Fruit fly (Drosophila melanogaster) whole organism, wandering third instar larva: ENCODE results near the gene Nak.

Experiments used
- Abd-B ChIP-seq: fragments of >200 bp; optimal IDR thresholded peaks from 2 replicates; lab custom pipeline; 2017; ENCODE audit warnings: missing biosample characterization, missing genetic modification characterization
- CG32264 ChIP-seq: fragments of 200-800 bp; sonication (Bioruptor generic); optimal IDR thresholded peaks from 2 replicates; lab custom pipeline; 2016; ENCODE audit warnings: missing biosample characterization, missing genetic modification characterization
- CG9705 ChIP-seq: fragments of 200-800 bp; sonication (Bioruptor generic); optimal IDR thresholded peaks from 2 replicates; lab custom pipeline; 2018; ENCODE audit warnings: missing biosample characterization, mild to moderate bottlenecking, missing genetic modification characterization
- CrebA ChIP-seq: fragments of 200-800 bp; sonication (Bioruptor generic); optimal IDR thresholded peaks from 2 replicates; lab custom pipeline; 2016; ENCODE audit warnings: missing biosample characterization, mild to moderate bottlenecking, missing genetic modification characterization, borderline replicate concordance
- Dfd ChIP-seq: fragments of >200 bp; optimal IDR thresholded peaks from 2 replicates; lab custom pipeline; 2017; ENCODE audit warnings: missing biosample characterization, missing genetic modification characterization
- Dif ChIP-seq: fragments of 200-275, 200-300 bp; sonication (Bioruptor generic); optimal IDR thresholded peaks from 2 replicates; lab custom pipeline; 2018; ENCODE audit warnings: missing biosample characterization, missing genetic modification characterization; ENCODE audit not compliant: partially characterized antibody
- HLH106 ChIP-seq: fragments of 200-800 bp; optimal IDR thresholded peaks from 3 replicates; lab custom pipeline; 2019; ENCODE audit warnings: missing biosample characterization, mild to moderate bottlenecking, missing genetic modification characterization, moderate library complexity
- Hnf4 ChIP-seq: fragments of 200-800 bp; sonication (Bioruptor generic); optimal IDR thresholded peaks from 2 replicates; lab custom pipeline; 2016; ENCODE audit warnings: missing biosample characterization, mild to moderate bottlenecking, missing genetic modification characterization
- Hr83 ChIP-seq: fragments of 200-300 bp; sonication (Bioruptor generic); optimal IDR thresholded peaks from 2 replicates; lab custom pipeline; 2016; ENCODE audit warnings: missing biosample characterization, mild to moderate bottlenecking, missing genetic modification characterization, moderate library complexity; ENCODE audit not compliant: poor library complexity, severe bottlenecking
- Mio ChIP-seq: sonication (Bioruptor generic); optimal IDR thresholded peaks from 2 replicates; lab custom pipeline; 2016; ENCODE audit warnings: missing biosample characterization, missing genetic modification characterization
- Myc ChIP-seq: fragments of >200 bp; optimal IDR thresholded peaks from 2 replicates; lab custom pipeline; 2017
- N ChIP-seq: fragments of >200 bp; optimal IDR thresholded peaks from 2 replicates; lab custom pipeline; 2018; ENCODE audit warnings: missing biosample characterization, missing external identifiers, missing genetic modification characterization
- OdsH ChIP-seq: fragments of 200-800 bp; sonication (Bioruptor generic); optimal IDR thresholded peaks from 2 replicates; lab custom pipeline; 2016; ENCODE audit warnings: missing biosample characterization, mild to moderate bottlenecking, missing genetic modification characterization
- Rel ChIP-seq, 2 experiments: fragments of 200-800 bp; sonication (Bioruptor generic) in 1 of 2; optimal IDR thresholded peaks; 2 replicates in 1 of 2; 3 replicates in 1 of 2; lab custom pipeline; 2016 to 2019; ENCODE audit warnings: mild to moderate bottlenecking in 2 of 2, missing biosample characterization in 2 of 2, missing genetic modification characterization in 2 of 2, moderate library complexity in 1 of 2
- Sp1 ChIP-seq: fragments of 200-800 bp; sonication (Bioruptor generic); optimal IDR thresholded peaks from 3 replicates; lab custom pipeline; 2019; ENCODE audit warnings: missing biosample characterization, mild to moderate bottlenecking, missing genetic modification characterization, moderate library complexity
- Vsx2 ChIP-seq: fragments of 200-300, 225-300 bp; sonication (Bioruptor generic); optimal IDR thresholded peaks from 2 replicates; lab custom pipeline; 2018; ENCODE audit warnings: missing biosample characterization, missing genetic modification characterization; ENCODE audit not compliant: partially characterized antibody
- br ChIP-seq: fragments of 200-800 bp; sonication (Bioruptor generic); optimal IDR thresholded peaks from 2 replicates; lab custom pipeline; 2016; ENCODE audit warnings: missing biosample characterization, missing genetic modification characterization
- brk ChIP-seq: fragments of 200-800 bp; sonication (Bioruptor generic); optimal IDR thresholded peaks from 2 replicates; lab custom pipeline; 2016; ENCODE audit warnings: missing biosample characterization, mild to moderate bottlenecking, missing genetic modification characterization
- dl ChIP-seq, 2 experiments: fragments of 175-275, 200-275 bp in 1 of 2; fragments of 200-275 bp in 1 of 2; sonication (Bioruptor generic); optimal IDR thresholded peaks; lab custom pipeline; 2018; ENCODE audit warnings: mild to moderate bottlenecking in 2 of 2, missing biosample characterization in 2 of 2, missing genetic modification characterization in 2 of 2, moderate library complexity in 2 of 2; ENCODE audit not compliant: partially characterized antibody in 2 of 2, insufficient read depth in 1 of 2
- dmrt93B ChIP-seq: fragments of 200-800 bp; sonication (Bioruptor generic); optimal IDR thresholded peaks from 2 replicates; lab custom pipeline; 2018; ENCODE audit warnings: missing biosample characterization, mild to moderate bottlenecking, missing genetic modification characterization
- ey ChIP-seq: fragments of 200-800 bp; sonication (Bioruptor generic); optimal IDR thresholded peaks from 2 replicates; lab custom pipeline; 2016; ENCODE audit warnings: missing biosample characterization, missing genetic modification characterization
- foxo ChIP-seq, 2 experiments: fragments of 200-800 bp; sonication (Bioruptor generic); optimal IDR thresholded peaks; 2 replicates in 1 of 2; 3 replicates in 1 of 2; lab custom pipeline; 2016 to 2017; ENCODE audit warnings: missing biosample characterization in 2 of 2, missing genetic modification characterization in 2 of 2
- fru ChIP-seq: fragments of 200-800 bp; sonication (Bioruptor generic); optimal IDR thresholded peaks from 3 replicates; lab custom pipeline; 2016; ENCODE audit warnings: missing biosample characterization, mild to moderate bottlenecking, missing genetic modification characterization
- h ChIP-seq: fragments of 200-800 bp; sonication (Bioruptor generic); optimal IDR thresholded peaks from 3 replicates; lab custom pipeline; 2016; ENCODE audit warnings: missing biosample characterization, mild to moderate bottlenecking, missing genetic modification characterization
- jim ChIP-seq: fragments of 175-275, 200-325 bp; sonication (Bioruptor generic); optimal IDR thresholded peaks from 2 replicates; lab custom pipeline; 2016; ENCODE audit warnings: missing biosample characterization, mild to moderate bottlenecking, missing genetic modification characterization
- lola ChIP-seq: fragments of >200 bp; optimal IDR thresholded peaks from 2 replicates; lab custom pipeline; 2017; ENCODE audit warnings: missing biosample characterization, missing genetic modification characterization
- pan ChIP-seq: fragments of >200 bp; optimal IDR thresholded peaks from 2 replicates; lab custom pipeline; 2017
- psq ChIP-seq: fragments of 200-800 bp; sonication (Bioruptor generic); optimal IDR thresholded peaks from 3 replicates; lab custom pipeline; 2017; ENCODE audit warnings: missing biosample characterization, mild to moderate bottlenecking, missing genetic modification characterization, moderate library complexity
- rgr ChIP-seq: fragments of 200-800 bp; sonication (Bioruptor generic); optimal IDR thresholded peaks from 3 replicates; lab custom pipeline; 2016; ENCODE audit warnings: missing biosample characterization, mild to moderate bottlenecking, missing genetic modification characterization
- tai ChIP-seq: sonication (Bioruptor generic); optimal IDR thresholded peaks from 2 replicates; lab custom pipeline; 2016; ENCODE audit warnings: missing biosample characterization, missing genetic modification characterization
- usp ChIP-seq: fragments of >200 bp; optimal IDR thresholded peaks from 2 replicates; lab custom pipeline; 2017; ENCODE audit warnings: missing biosample characterization, missing genetic modification characterization
- woc ChIP-seq: sonication (Bioruptor generic); optimal IDR thresholded peaks from 2 replicates; lab custom pipeline; 2016; ENCODE audit warnings: missing biosample characterization, mild to moderate bottlenecking, missing genetic modification characterization

The Nak gene

dm6 chr2L:18990133-18990532, 21.6 kb upstream of the Nak start, which contains the start of gene CG15170:
CG15170 (minus strand) TSS chr2L:18990233.
- TF ChIP-seq foxo (GFP tag; optimal IDR thresholded peaks at IDR 0.05; lab: Kevin White, UChicago) (no peak), N (GFP tag; lab: Kevin White, UChicago) (no peak), Abd-B (GFP tag; lab: Kevin White, UChicago) (no peak), h (GFP tag; lab: Kevin White, UChicago) (no peak), Myc (lab: Kevin White, UChicago) (no peak), dl (GFP tag; optimal IDR thresholded peaks at IDR 0.05; lab: Kevin White, UChicago; ENCODE audit: insufficient read depth in 1 of 2, partially characterized antibody in 2 of 2) (no peak)

dm6 chr2L:18987078-18987895, 18.7 kb upstream of the Nak start, which contains the start of the genes Swip-1 and EMC5:
Swip-1 (minus strand) TSS chr2L:18987280.
EMC5 (plus strand) TSS chr2L:18987707.
- TF ChIP-seq CrebA (GFP tag; lab: Kevin White, UChicago): no peak
- peak in 1 of 2 experiments; percentile 63 for TF ChIP-seq foxo (GFP tag; optimal IDR thresholded peaks at IDR 0.05; lab: Kevin White, UChicago)
- peak; percentile 43 for TF ChIP-seq dmrt93B (GFP tag; lab: Kevin White, UChicago)
- TF ChIP-seq N (GFP tag; lab: Kevin White, UChicago): no peak
- TF ChIP-seq woc (GFP tag; lab: Kevin White, UChicago): peak; percentile 32
- TF ChIP-seq Mio: no peak
- peak; percentile 67 for TF ChIP-seq Sp1 (GFP tag; lab: Kevin White, UChicago)
- TF ChIP-seq Hnf4 (GFP tag; lab: Kevin White, UChicago): peak; percentile 37
- peak; percentile 47 for TF ChIP-seq psq
- TF ChIP-seq brk (GFP tag; lab: Kevin White, UChicago): peak; percentile 50
- TF ChIP-seq Rel (GFP tag; optimal IDR thresholded peaks at IDR 0.05; lab: Kevin White, UChicago): no peak
- no peak for TF ChIP-seq Rel (tag; optimal IDR thresholded peaks at IDR 0.05; lab: Kevin White, UChicago)
- TF ChIP-seq CG32264 (GFP tag; lab: Kevin White, UChicago): no peak
- TF ChIP-seq jim (GFP tag; lab: Kevin White, UChicago): no peak
- no peak for TF ChIP-seq ey (GFP tag; lab: Kevin White, UChicago)
- TF ChIP-seq Hr83 (GFP tag; lab: Kevin White, UChicago): peak; percentile 2
- TF ChIP-seq br (GFP tag; lab: Kevin White, UChicago): no peak
- peak; percentile 33 for TF ChIP-seq Dif (GFP tag; lab: Kevin White, UChicago)
- peak; percentile 43 for TF ChIP-seq h (GFP tag; lab: Kevin White, UChicago)
- peak; percentile 23 for TF ChIP-seq fru (GFP tag; lab: Kevin White, UChicago)
- TF ChIP-seq tai (GFP tag; lab: Kevin White, UChicago): no peak
- peak; percentile 42 for TF ChIP-seq OdsH (GFP tag; lab: Kevin White, UChicago)
- peak; percentile 60 for TF ChIP-seq rgr
- TF ChIP-seq CG9705 (GFP tag; lab: Kevin White, UChicago): peak; percentile 17
- no peak for TF ChIP-seq usp (GFP tag; lab: Kevin White, UChicago)
- no peak for TF ChIP-seq pan (lab: Kevin White, UChicago)
- peak; percentile 77 for TF ChIP-seq HLH106 (tag; lab: Kevin White, UChicago)
- TF ChIP-seq, all 38 proteins: peak for 15

dm6 chr2L:18986125-18986498, 17.6 kb upstream of the Nak start:
- TF ChIP-seq tai (GFP tag; lab: Kevin White, UChicago): no peak

- no peak for TF ChIP-seq Myc (lab: Kevin White, UChicago)
- peak; percentile 32 for TF ChIP-seq h (GFP tag; lab: Kevin White, UChicago)
- peak; percentile 8 for TF ChIP-seq br (GFP tag; lab: Kevin White, UChicago)
- TF ChIP-seq usp (GFP tag; lab: Kevin White, UChicago): no peak
- TF ChIP-seq CrebA (GFP tag; lab: Kevin White, UChicago): no peak
- peak; percentile 22 for TF ChIP-seq OdsH (GFP tag; lab: Kevin White, UChicago)
- no peak for TF ChIP-seq Dfd (GFP tag; lab: Kevin White, UChicago)
- no peak for TF ChIP-seq Vsx2 (GFP tag; lab: Kevin White, UChicago)
- peak; percentile 20 for TF ChIP-seq fru (GFP tag; lab: Kevin White, UChicago)
- peak in 1 of 2 experiments; percentile 30 for TF ChIP-seq foxo (GFP tag; optimal IDR thresholded peaks at IDR 0.05; lab: Kevin White, UChicago)
- TF ChIP-seq lola (GFP tag; lab: Kevin White, UChicago): no peak
- no peak for TF ChIP-seq rgr
- TF ChIP-seq Dif (GFP tag; lab: Kevin White, UChicago): no peak
- peak; percentile 42 for TF ChIP-seq HLH106 (tag; lab: Kevin White, UChicago)
Observed at dm6 chr2L:18985201-18986124, 16.9 kb upstream of the Nak start.
